Fruit fly (Drosophila melanogaster) whole organism, embryonic: ENCODE data around the gene Wbp2.

Experiments
- B-H2 ChIP-seq: fragments of 200-800 bp; sonication (Bioruptor generic); optimal IDR thresholded peaks from 2 replicates; lab custom pipeline; 2018; ENCODE audit warnings: missing biosample characterization, mild to moderate bottlenecking, missing genetic modification characterization
- CG10147 ChIP-seq: fragments of 200-800 bp; sonication (Bioruptor generic); optimal IDR thresholded peaks from 2 replicates; lab custom pipeline; 2019; ENCODE audit warnings: missing biosample characterization, mild to moderate bottlenecking, missing genetic modification characterization, moderate library complexity
- CG10321 ChIP-seq: fragments of 200-800 bp; sonication (Bioruptor generic); IDR thresholded peaks from 2 replicates; pipeline ENCODE4 v1.3.6; 2022; ENCODE audit warnings: missing biosample characterization, missing genetic modification characterization
- CG10366 ChIP-seq: fragments of 200-800 bp; sonication (Bioruptor generic); IDR thresholded peaks from 2 replicates; pipeline ENCODE4 v1.3.6; 2022; ENCODE audit warnings: missing biosample characterization, missing genetic modification characterization
- CG10543 ChIP-seq: fragments of 200-800 bp; sonication (Bioruptor generic); optimal IDR thresholded peaks from 3 replicates; lab custom pipeline; 2017; ENCODE audit warnings: missing biosample characterization, mild to moderate bottlenecking, missing genetic modification characterization, moderate library complexity
- CG12299 ChIP-seq: fragments of 200-800 bp; sonication (Bioruptor generic); optimal IDR thresholded peaks from 2 replicates; lab custom pipeline; 2018; ENCODE audit warnings: missing biosample characterization, mild to moderate bottlenecking, missing genetic modification characterization
- CG13287 ChIP-seq: fragments of 200-800 bp; sonication (Bioruptor generic); IDR thresholded peaks from 2 replicates; pipeline ENCODE4 v1.3.6; 2022; ENCODE audit warnings: missing biosample characterization, missing genetic modification characterization; ENCODE audit not compliant: partially characterized antibody
- CG13894 ChIP-seq: fragments of 200-800 bp; sonication (Bioruptor generic); optimal IDR thresholded peaks from 3 replicates; lab custom pipeline; 2018; ENCODE audit warnings: missing biosample characterization, mild to moderate bottlenecking, missing genetic modification characterization, moderate library complexity
- CG14050 ChIP-seq: fragments of 200-800 bp; sonication (Bioruptor generic); IDR thresholded peaks from 3 replicates; pipeline ENCODE4 v1.3.6; 2022; ENCODE audit warnings: missing biosample characterization, missing genetic modification characterization
- CG1603 ChIP-seq: fragments of 200-800 bp; sonication (Bioruptor generic); optimal IDR thresholded peaks from 2 replicates; lab custom pipeline; 2019; ENCODE audit warnings: missing biosample characterization, mild to moderate bottlenecking, missing genetic modification characterization, moderate library complexity
- CG1647 ChIP-seq: fragments of 200-800 bp; sonication (Bioruptor generic); optimal IDR thresholded peaks from 3 replicates; lab custom pipeline; 2016; ENCODE audit warnings: missing biosample characterization, missing genetic modification characterization
- CG2712 ChIP-seq: fragments of 200-800 bp; optimal IDR thresholded peaks from 3 replicates; lab custom pipeline; 2019; ENCODE audit warnings: missing biosample characterization, mild to moderate bottlenecking, missing genetic modification characterization, moderate library complexity
- CG32532 ChIP-seq: fragments of 200-800 bp; sonication (Bioruptor generic); IDR thresholded peaks from 2 replicates; pipeline ENCODE4 v1.3.6; 2022; ENCODE audit warnings: missing biosample characterization, missing genetic modification characterization
- CG6254 ChIP-seq: fragments of 200-800 bp; sonication (Bioruptor generic); optimal IDR thresholded peaks from 3 replicates; lab custom pipeline; 2017; ENCODE audit warnings: mild to moderate bottlenecking, missing biosample characterization, missing genetic modification reagents, missing genetic modification characterization
- CG6791 ChIP-seq: fragments of 200-800 bp; sonication (Bioruptor generic); IDR thresholded peaks from 3 replicates; pipeline ENCODE4 v1.3.6; 2022; ENCODE audit warnings: missing biosample characterization, missing genetic modification characterization; ENCODE audit not compliant: partially characterized antibody
- CG6854 ChIP-seq: fragments of 200-800 bp; sonication (Bioruptor generic); optimal IDR thresholded peaks from 3 replicates; lab custom pipeline; 2017; ENCODE audit warnings: missing biosample characterization, mild to moderate bottlenecking, missing genetic modification characterization
- CG9727 ChIP-seq: fragments of 200-800 bp; sonication (Bioruptor generic); optimal IDR thresholded peaks from 3 replicates; lab custom pipeline; 2017; ENCODE audit warnings: missing biosample characterization, mild to moderate bottlenecking, missing genetic modification characterization
- CG9876 ChIP-seq: fragments of 200-800 bp; sonication (Bioruptor generic); optimal IDR thresholded peaks from 2 replicates; lab custom pipeline; 2016; ENCODE audit warnings: missing biosample characterization, missing genetic modification characterization
- D19A ChIP-seq: fragments of 200-800 bp; optimal IDR thresholded peaks from 3 replicates; lab custom pipeline; 2019; ENCODE audit warnings: missing biosample characterization, mild to moderate bottlenecking, missing genetic modification characterization, moderate library complexity
- Dad ChIP-seq: fragments of 200-800 bp; sonication (Bioruptor generic); optimal IDR thresholded peaks from 3 replicates; lab custom pipeline; 2016; ENCODE audit warnings: missing biosample characterization, missing genetic modification characterization
- Doc3 ChIP-seq: fragments of 200-800 bp; sonication (Bioruptor generic); IDR thresholded peaks from 3 replicates; pipeline ENCODE4 v1.3.6; 2022; ENCODE audit warnings: missing biosample characterization, missing genetic modification characterization; ENCODE audit not compliant: partially characterized antibody
- Fer1 ChIP-seq: fragments of 200-800 bp; sonication (Bioruptor generic); optimal IDR thresholded peaks from 2 replicates; lab custom pipeline; 2017; ENCODE audit warnings: missing biosample characterization, mild to moderate bottlenecking, missing genetic modification characterization
- Hmr ChIP-seq: fragments of 200-800 bp; sonication (Bioruptor generic); optimal IDR thresholded peaks from 3 replicates; lab custom pipeline; 2017; ENCODE audit warnings: mild to moderate bottlenecking, missing biosample characterization, missing genetic modification reagents, missing genetic modification characterization
- Hr78 ChIP-seq, 2 experiments: fragments of 200-800 bp in 1 of 2; fragments of >200 bp in 1 of 2; sonication (Bioruptor generic) in 1 of 2; optimal IDR thresholded peaks; 2 replicates each; lab custom pipeline; 2017 to 2019; ENCODE audit warnings: missing biosample characterization in 2 of 2, missing genetic modification characterization in 2 of 2, mild to moderate bottlenecking in 1 of 2, moderate library complexity in 1 of 2
- NFAT ChIP-seq: fragments of 200-800 bp; sonication (Bioruptor generic); IDR thresholded peaks from 2 replicates; pipeline ENCODE4 v1.3.6; 2022; ENCODE audit warnings: missing biosample characterization, missing genetic modification characterization
- Nf-YA ChIP-seq: fragments of 200-800 bp; sonication (Bioruptor generic); IDR thresholded peaks from 2 replicates; pipeline ENCODE4 v1.3.6; 2022; ENCODE audit warnings: missing biosample characterization, missing genetic modification characterization
- Opbp ChIP-seq: fragments of 200-800 bp; sonication (Bioruptor generic); IDR thresholded peaks from 3 replicates; pipeline ENCODE4 v1.3.6; 2022; ENCODE audit warnings: missing biosample characterization, missing genetic modification characterization; ENCODE audit not compliant: partially characterized antibody
- Optix ChIP-seq: fragments of 200-800 bp; sonication (Bioruptor generic); IDR thresholded peaks from 3 replicates; pipeline ENCODE4 v1.3.6; 2022; ENCODE audit warnings: missing biosample characterization, missing genetic modification characterization
- Scr ChIP-seq: fragments of 200-800 bp; sonication (Bioruptor generic); IDR thresholded peaks from 2 replicates; pipeline ENCODE4 v1.3.6; 2022; ENCODE audit warnings: missing biosample characterization, missing genetic modification characterization; ENCODE audit not compliant: partially characterized antibody
- Sox100B ChIP-seq: fragments of 200-800 bp; sonication (Bioruptor generic); optimal IDR thresholded peaks from 3 replicates; lab custom pipeline; 2018; ENCODE audit warnings: missing biosample characterization, mild to moderate bottlenecking, missing genetic modification characterization
- ase ChIP-seq: fragments of 200-800 bp; sonication (Bioruptor generic); IDR thresholded peaks from 3 replicates; pipeline ENCODE4 v1.3.6; 2022; ENCODE audit warnings: missing biosample characterization, missing genetic modification characterization
- btn ChIP-seq: fragments of 200-800 bp; sonication (Bioruptor generic); optimal IDR thresholded peaks from 2 replicates; lab custom pipeline; 2016; ENCODE audit warnings: missing biosample characterization, missing genetic modification characterization
- ewg ChIP-seq: fragments of 200-800 bp; sonication (Bioruptor generic); optimal IDR thresholded peaks from 3 replicates; lab custom pipeline; 2017; ENCODE audit warnings: mild to moderate bottlenecking, missing biosample characterization, missing genetic modification reagents, missing genetic modification characterization
- fru ChIP-seq: fragments of >200 bp; optimal IDR thresholded peaks from 2 replicates; lab custom pipeline; 2017
- jumu ChIP-seq: fragments of 200-800 bp; sonication (Bioruptor generic); optimal IDR thresholded peaks from 3 replicates; lab custom pipeline; 2016; ENCODE audit warnings: missing biosample characterization, missing genetic modification characterization
- lola ChIP-seq, 3 experiments: fragments of >200 bp in 2 of 3; fragments of 200-800 bp in 1 of 3; sonication (Bioruptor generic) in 1 of 3; optimal IDR thresholded peaks; 2 replicates each; lab custom pipeline; 2017 to 2019; ENCODE audit warnings: missing biosample characterization in 3 of 3, missing genetic modification characterization in 3 of 3, mild to moderate bottlenecking in 1 of 3, moderate library complexity in 1 of 3
- luna ChIP-seq: fragments of 200-800 bp; sonication (Bioruptor generic); optimal IDR thresholded peaks from 2 replicates; lab custom pipeline; 2016; ENCODE audit warnings: missing biosample characterization, missing genetic modification characterization
- nerfin-1 ChIP-seq: fragments of 200-800 bp; sonication (Bioruptor generic); optimal IDR thresholded peaks from 3 replicates; lab custom pipeline; 2019; ENCODE audit warnings: missing biosample characterization, mild to moderate bottlenecking, missing genetic modification characterization, moderate library complexity
- pb ChIP-seq: fragments of 200-800 bp; sonication (Bioruptor generic); optimal IDR thresholded peaks from 3 replicates; lab custom pipeline; 2016; ENCODE audit warnings: missing biosample characterization, missing genetic modification characterization
- pfk ChIP-seq: fragments of 200-800 bp; sonication (Bioruptor generic); optimal IDR thresholded peaks from 2 replicates; lab custom pipeline; 2018; ENCODE audit warnings: missing biosample characterization, mild to moderate bottlenecking, missing genetic modification characterization, moderate library complexity
- pho ChIP-seq: fragments of 200-800 bp; sonication (Bioruptor generic); optimal IDR thresholded peaks from 2 replicates; lab custom pipeline; 2016; ENCODE audit warnings: missing biosample characterization, missing genetic modification characterization
- row ChIP-seq: fragments of 200-800 bp; sonication (Bioruptor generic); IDR thresholded peaks from 3 replicates; pipeline ENCODE4 v1.3.6; 2022; ENCODE audit warnings: missing biosample characterization, missing genetic modification characterization
- sens ChIP-seq: fragments of 200-800 bp; sonication (Bioruptor generic); peaks from one replicate; lab custom pipeline; 2016; ENCODE audit warnings: missing biosample characterization, missing genetic modification characterization
- slp2 ChIP-seq: fragments of 200-800 bp; sonication (Bioruptor generic); optimal IDR thresholded peaks from 2 replicates; lab custom pipeline; 2016; ENCODE audit warnings: missing biosample characterization, missing genetic modification characterization
- so ChIP-seq: fragments of 200-800 bp; sonication (Bioruptor generic); IDR thresholded peaks from 3 replicates; pipeline ENCODE4 v1.3.6; 2022; ENCODE audit warnings: missing biosample characterization, missing genetic modification characterization
- sqz ChIP-seq: fragments of 200-800 bp; sonication (Bioruptor generic); optimal IDR thresholded peaks from 3 replicates; lab custom pipeline; 2018; ENCODE audit warnings: missing biosample characterization, mild to moderate bottlenecking, missing genetic modification characterization
- twi ChIP-seq: fragments of 200-800 bp; optimal IDR thresholded peaks from 2 replicates; lab custom pipeline; 2019; ENCODE audit warnings: missing biosample characterization, mild to moderate bottlenecking, missing genetic modification characterization, moderate library complexity
- unc-4 ChIP-seq: fragments of 200-800 bp; sonication (Bioruptor generic); IDR thresholded peaks from 2 replicates; pipeline ENCODE4 v1.3.6; 2022; ENCODE audit warnings: missing biosample characterization, missing genetic modification characterization; ENCODE audit not compliant: partially characterized antibody
- vfl ChIP-seq: fragments of 200-800 bp; sonication (Bioruptor generic); optimal IDR thresholded peaks from 2 replicates; lab custom pipeline; 2016; ENCODE audit warnings: missing biosample characterization, missing genetic modification characterization
- vnd ChIP-seq: fragments of 200-800 bp; sonication (Bioruptor generic); IDR thresholded peaks from 3 replicates; pipeline ENCODE4 v1.3.6; 2022; ENCODE audit warnings: missing biosample characterization, missing genetic modification characterization; ENCODE audit not compliant: partially characterized antibody

Wbp2 gene

dm6 chr3L:12832355-12832881 lies 17.5 kb upstream of the Wbp2 start (continued):
- TF ChIP-seq CG32532 (GFP tag; lab: Robert Waterston, UW) (peak; percentile 43; the same call in 1 of the 2 replicates), NFAT (GFP tag; lab: Robert Waterston, UW) (no peak), so (GFP tag; lab: Robert Waterston, UW) (peak; percentile 46; the same call in 1 of the 3 replicates), Sox100B (GFP tag; lab: Kevin White, UChicago) (no peak), pho (GFP tag; lab: Kevin White, UChicago) (no peak), lola (GFP tag; optimal IDR thresholded peaks at IDR 0.05; lab: Kevin White, UChicago) (no peak), nerfin-1 (tag; lab: Kevin White, UChicago) (no peak), pb (GFP tag; lab: Kevin White, UChicago) (no peak), jumu (GFP tag; lab: Kevin White, UChicago) (no peak), CG1647 (GFP tag; lab: Kevin White, UChicago) (no peak), sens (GFP tag; lab: Kevin White, UChicago) (peak; percentile 69), pfk (GFP tag; lab: Kevin White, UChicago) (no peak), Nf-YA (GFP tag; lab: Robert Waterston, UW) (0 out of 2 replicates have a peak, but pooled peaks have one; percentile 28), CG2712 (peak; percentile 13), CG10366 (GFP tag; lab: Robert Waterston, UW) (no peak), CG13287 (GFP tag; lab: Robert Waterston, UW) (0 out of 2 replicates have a peak, but pooled peaks have one; percentile 33), CG10543 (peak; percentile 48), CG1603 (no peak), ewg (peak; percentile 59), vfl (GFP tag; lab: Kevin White, UChicago) (no peak), CG12299 (peak; percentile 7), Scr (GFP tag; lab: Robert Waterston, UW) (0 out of 2 replicates have a peak, but pooled peaks have one; percentile 31), row (GFP tag; lab: Robert Waterston, UW) (peak; percentile 28; the same call in 1 of the 3 replicates), CG10321 (GFP tag; lab: Robert Waterston, UW) (no peak), sqz (GFP tag; lab: Kevin White, UChicago) (no peak), CG13894 (tag; lab: Kevin White, UChicago) (peak; percentile 59), Hmr (GFP tag; lab: Kevin White, UChicago) (no peak), D19A (tag; lab: Kevin White, UChicago) (no peak), Doc3 (GFP tag; lab: Robert Waterston, UW) (no peak), twi (no peak), CG9876 (GFP tag; lab: Kevin White, UChicago) (no peak), fru (lab: Kevin White, UChicago) (no peak), CG6791 (GFP tag; lab: Robert Waterston, UW) (peak; percentile 49; the same call in 1 of the 3 replicates), Hr78 (GFP tag; optimal IDR thresholded peaks at IDR 0.05; lab: Kevin White, UChicago) (no peak), CG10147 (GFP tag; lab: Kevin White, UChicago) (peak; percentile 10), CG9727 (no peak), CG14050 (GFP tag; lab: Robert Waterston, UW) (no peak), CG6854 (GFP tag; lab: Kevin White, UChicago) (peak; percentile 19), CG6254 (GFP tag; lab: Kevin White, UChicago) (no peak), luna (GFP tag; lab: Kevin White, UChicago) (no peak), ase (GFP tag; lab: Robert Waterston, UW) (no peak), B-H2 (GFP tag; lab: Kevin White, UChicago) (no peak), Opbp (GFP tag; lab: Robert Waterston, UW) (no peak), vnd (GFP tag; lab: Robert Waterston, UW) (no peak), btn (GFP tag; lab: Kevin White, UChicago) (no peak), Dad (GFP tag; lab: Kevin White, UChicago) (no peak), slp2 (no peak), Optix (GFP tag; lab: Robert Waterston, UW) (no peak), unc-4 (GFP tag; lab: Robert Waterston, UW) (no peak), Fer1 (GFP tag; lab: Kevin White, UChicago) (peak; percentile 45)
